Fruit fly (Drosophila melanogaster) whole organism, embryonic: ENCODE results near the gene MTPAP.

Source experiments
- B-H2 ChIP-seq: fragments of 200-800 bp; sonication (Bioruptor generic); optimal IDR thresholded peaks from 2 replicates; lab custom pipeline; 2018; ENCODE audit warnings: missing biosample characterization, mild to moderate bottlenecking, missing genetic modification characterization
- BEAF-32 ChIP-seq: fragments of 200-800 bp; sonication (Bioruptor generic); optimal IDR thresholded peaks from 3 replicates; lab custom pipeline; 2017; ENCODE audit warnings: missing biosample characterization, missing genetic modification characterization, mild to moderate bottlenecking, moderate library complexity, missing genetic modification reagents
- Bteb2 ChIP-seq: fragments of 200-800 bp; sonication (Bioruptor generic); optimal IDR thresholded peaks from 2 replicates; lab custom pipeline; 2016; ENCODE audit warnings: missing biosample characterization, missing genetic modification characterization
- CG11695 ChIP-seq: fragments of 200-800 bp; sonication (Bioruptor generic); IDR thresholded peaks from 3 replicates; pipeline ENCODE4 v1.3.6; 2022; ENCODE audit warnings: missing biosample characterization, missing genetic modification characterization
- CG13287 ChIP-seq: fragments of 200-800 bp; sonication (Bioruptor generic); IDR thresholded peaks from 2 replicates; pipeline ENCODE4 v1.3.6; 2022; ENCODE audit warnings: missing biosample characterization, missing genetic modification characterization; ENCODE audit not compliant: partially characterized antibody
- CG13624 ChIP-seq: fragments of 200-800 bp; sonication (Bioruptor generic); optimal IDR thresholded peaks from 2 replicates; lab custom pipeline; 2016; ENCODE audit warnings: missing biosample characterization, missing genetic modification characterization
- CG18262 ChIP-seq: fragments of 200-800 bp; optimal IDR thresholded peaks from 3 replicates; lab custom pipeline; 2019; ENCODE audit warnings: missing biosample characterization, mild to moderate bottlenecking, missing genetic modification characterization, moderate library complexity
- CG2120 ChIP-seq: fragments of 200-800 bp; sonication (Bioruptor generic); optimal IDR thresholded peaks from 3 replicates; lab custom pipeline; 2016; ENCODE audit warnings: missing biosample characterization, missing genetic modification characterization
- CG2129 ChIP-seq: fragments of 200-800 bp; sonication (Bioruptor generic); IDR thresholded peaks from 2 replicates; pipeline ENCODE4 v1.3.6; 2022; ENCODE audit warnings: missing biosample characterization, missing genetic modification characterization; ENCODE audit not compliant: partially characterized antibody
- CG34224 ChIP-seq: fragments of 200-800 bp; sonication (Bioruptor generic); IDR thresholded peaks from 3 replicates; pipeline ENCODE4 v1.3.6; 2022; ENCODE audit warnings: missing biosample characterization, missing genetic modification characterization; ENCODE audit not compliant: partially characterized antibody
- CG5180 ChIP-seq: fragments of 200-800 bp; sonication (Bioruptor generic); optimal IDR thresholded peaks from 3 replicates; lab custom pipeline; 2017; ENCODE audit warnings: missing biosample characterization, missing genetic modification characterization, mild to moderate bottlenecking, moderate library complexity, missing genetic modification reagents
- CG5953 ChIP-seq: fragments of 200-800 bp; sonication (Bioruptor generic); IDR thresholded peaks from 2 replicates; pipeline ENCODE4 v1.3.6; 2022; ENCODE audit warnings: missing biosample characterization, missing genetic modification characterization
- CG6254 ChIP-seq: fragments of 200-800 bp; sonication (Bioruptor generic); optimal IDR thresholded peaks from 3 replicates; lab custom pipeline; 2017; ENCODE audit warnings: mild to moderate bottlenecking, missing biosample characterization, missing genetic modification reagents, missing genetic modification characterization
- CG6689 ChIP-seq: fragments of 200-800 bp; sonication (Bioruptor generic); IDR thresholded peaks from 2 replicates; pipeline ENCODE4 v1.3.6; 2022; ENCODE audit warnings: missing biosample characterization, missing genetic modification characterization
- CG7963 ChIP-seq: fragments of 200-800 bp; sonication (Bioruptor generic); IDR thresholded peaks from 3 replicates; pipeline ENCODE4 v1.3.6; 2022; ENCODE audit warnings: missing biosample characterization, missing genetic modification characterization; ENCODE audit not compliant: partially characterized antibody
- CTCF ChIP-seq: fragments of 200-800 bp; sonication (Bioruptor generic); optimal IDR thresholded peaks from 2 replicates; lab custom pipeline; 2017; ENCODE audit warnings: missing biosample characterization, mild to moderate bottlenecking, missing genetic modification characterization, moderate library complexity
- Dip2 ChIP-seq: fragments of 200-800 bp; sonication (Bioruptor generic); IDR thresholded peaks from 2 replicates; pipeline ENCODE4 v1.3.6; 2022; ENCODE audit warnings: missing biosample characterization, missing genetic modification characterization
- Drgx ChIP-seq: fragments of 200-800 bp; sonication (Bioruptor generic); IDR thresholded peaks from 2 replicates; pipeline ENCODE4 v1.3.6; 2022; ENCODE audit warnings: missing biosample characterization, missing genetic modification characterization
- Ets65A ChIP-seq: fragments of 200-800 bp; sonication (Bioruptor generic); peaks from one replicate; lab custom pipeline; 2016; ENCODE audit warnings: missing biosample characterization, missing genetic modification characterization
- HmgZ ChIP-seq: fragments of 200-800 bp; sonication (Bioruptor generic); optimal IDR thresholded peaks from 2 replicates; lab custom pipeline; 2018; ENCODE audit warnings: missing biosample characterization, mild to moderate bottlenecking, missing genetic modification characterization
- Hr78 ChIP-seq, 2 experiments: fragments of 200-800 bp in 1 of 2; fragments of >200 bp in 1 of 2; sonication (Bioruptor generic) in 1 of 2; optimal IDR thresholded peaks; 2 replicates each; lab custom pipeline; 2017 to 2019; ENCODE audit warnings: missing biosample characterization in 2 of 2, missing genetic modification characterization in 2 of 2, mild to moderate bottlenecking in 1 of 2, moderate library complexity in 1 of 2
- Jarid2 ChIP-seq: fragments of 200-800 bp; sonication (Bioruptor generic); optimal IDR thresholded peaks from 3 replicates; lab custom pipeline; 2017; ENCODE audit warnings: mild to moderate bottlenecking, missing biosample characterization, missing genetic modification reagents, missing genetic modification characterization
- Lhr ChIP-seq: fragments of 200-800 bp; sonication (Bioruptor generic); optimal IDR thresholded peaks from 3 replicates; lab custom pipeline; 2017; ENCODE audit warnings: mild to moderate bottlenecking, missing biosample characterization, missing genetic modification reagents, missing genetic modification characterization
- Mad ChIP-seq: fragments of 200-800 bp; sonication (Bioruptor generic); optimal IDR thresholded peaks from 2 replicates; lab custom pipeline; 2016; ENCODE audit warnings: missing biosample characterization, missing genetic modification characterization
- Mes4 ChIP-seq: fragments of 200-800 bp; sonication (Bioruptor generic); optimal IDR thresholded peaks from 2 replicates; lab custom pipeline; 2016; ENCODE audit warnings: missing biosample characterization, missing genetic modification characterization
- NK7.1 ChIP-seq: fragments of 200-800 bp; sonication (Bioruptor generic); optimal IDR thresholded peaks from 3 replicates; lab custom pipeline; 2016; ENCODE audit warnings: missing biosample characterization, missing genetic modification characterization
- Nf-YA ChIP-seq: fragments of 200-800 bp; sonication (Bioruptor generic); IDR thresholded peaks from 2 replicates; pipeline ENCODE4 v1.3.6; 2022; ENCODE audit warnings: missing biosample characterization, missing genetic modification characterization
- Sin3A ChIP-seq: fragments of >200 bp; optimal IDR thresholded peaks from 2 replicates; lab custom pipeline; 2018
- Sry-δ ChIP-seq: fragments of 200-800 bp; sonication (Bioruptor generic); optimal IDR thresholded peaks from 2 replicates; lab custom pipeline; 2016; ENCODE audit warnings: missing biosample characterization, missing genetic modification characterization
- Tbp ChIP-seq: fragments of >200 bp; optimal IDR thresholded peaks from 2 replicates; lab custom pipeline; 2018; ENCODE audit warnings: missing biosample characterization, missing genetic modification characterization
- ara ChIP-seq: fragments of 200-800 bp; sonication (Bioruptor generic); IDR thresholded peaks from 2 replicates; pipeline ENCODE4 v1.3.6; 2022; ENCODE audit warnings: missing biosample characterization, missing genetic modification characterization
- bigmax ChIP-seq: fragments of 200-800 bp; sonication (Bioruptor generic); optimal IDR thresholded peaks from 2 replicates; lab custom pipeline; 2018; ENCODE audit warnings: missing biosample characterization, mild to moderate bottlenecking, missing genetic modification characterization
- chinmo ChIP-seq: fragments of 200-800 bp; sonication (Bioruptor generic); IDR thresholded peaks from 4 replicates; pipeline ENCODE4 v1.3.6; 2022; ENCODE audit warnings: missing biosample characterization, missing genetic modification characterization; ENCODE audit not compliant: partially characterized antibody
- gem ChIP-seq: fragments of 200-800 bp; sonication (Bioruptor generic); optimal IDR thresholded peaks from 2 replicates; lab custom pipeline; 2019; ENCODE audit warnings: missing biosample characterization, mild to moderate bottlenecking, missing genetic modification characterization, moderate library complexity
- gsb ChIP-seq: fragments of 200-800 bp; sonication (Bioruptor generic); IDR thresholded peaks from 2 replicates; pipeline ENCODE4 v1.3.6; 2022; ENCODE audit warnings: missing biosample characterization, missing genetic modification characterization
- knrl ChIP-seq: fragments of 200-800 bp; sonication (Bioruptor generic); IDR thresholded peaks from 3 replicates; pipeline ENCODE4 v1.3.6; 2022; ENCODE audit warnings: missing biosample characterization, missing genetic modification characterization; ENCODE audit not compliant: partially characterized antibody
- lov ChIP-seq, 2 experiments: fragments of 200-800 bp in 1 of 2; fragments of >200 bp in 1 of 2; sonication (Bioruptor generic) in 1 of 2; IDR thresholded peaks in 1 of 2; optimal IDR thresholded peaks in 1 of 2; 2 replicates in 1 of 2; 3 replicates in 1 of 2; pipeline versions ENCODE4 v1.3.6 to Lab custom; 2017 to 2022; ENCODE audit warnings: missing biosample characterization in 1 of 2, missing genetic modification characterization in 1 of 2
- ranshi ChIP-seq: fragments of 200-800 bp; sonication (Bioruptor generic); IDR thresholded peaks from 2 replicates; pipeline ENCODE4 v1.3.6; 2022; ENCODE audit warnings: missing biosample characterization, missing genetic modification characterization
- salm ChIP-seq: fragments of 200-800 bp; sonication (Bioruptor generic); optimal IDR thresholded peaks from 2 replicates; lab custom pipeline; 2018; ENCODE audit warnings: missing biosample characterization, mild to moderate bottlenecking, missing genetic modification characterization
- seq ChIP-seq: fragments of 200-800 bp; sonication (Bioruptor generic); IDR thresholded peaks from 2 replicates; pipeline ENCODE4 v1.3.6; 2022; ENCODE audit warnings: missing biosample characterization, missing genetic modification characterization
- stwl ChIP-seq: fragments of 200-800 bp; sonication (Bioruptor generic); optimal IDR thresholded peaks from 3 replicates; lab custom pipeline; 2018; ENCODE audit warnings: missing biosample characterization, mild to moderate bottlenecking, missing genetic modification characterization, moderate library complexity
- twi ChIP-seq: fragments of 200-800 bp; optimal IDR thresholded peaks from 2 replicates; lab custom pipeline; 2019; ENCODE audit warnings: missing biosample characterization, mild to moderate bottlenecking, missing genetic modification characterization, moderate library complexity
- zfh1 ChIP-seq: fragments of 200-800 bp; sonication (Bioruptor generic); IDR thresholded peaks from 3 replicates; pipeline ENCODE4 v1.3.6; 2022; ENCODE audit warnings: missing biosample characterization, missing genetic modification characterization

MTPAP gene

dm6 chrX:1370104-1370802, 21.1 kb upstream of the MTPAP start, which contains the start of gene ssx (continued):
- TF ChIP-seq CG2120 (GFP tag; lab: Kevin White, UChicago): peak; percentile 74
- TF ChIP-seq ara: peak; percentile 61; the same call in 1 of the 2 replicates
- TF ChIP-seq stwl (tag; lab: Kevin White, UChicago): peak; percentile 82
- TF ChIP-seq Sry-δ (GFP tag; lab: Kevin White, UChicago): peak; percentile 83
- TF ChIP-seq gsb: no peak
- TF ChIP-seq CG11695 (GFP tag; lab: Robert Waterston, UW): 0 out of 3 replicates have a peak, but pooled peaks have one; percentile 32
- TF ChIP-seq Drgx: peak; percentile 64
- peak; percentile 10 for TF ChIP-seq Mad (GFP tag; lab: Kevin White, UChicago)
- TF ChIP-seq Jarid2 (GFP tag; lab: Kevin White, UChicago): no peak
- TF ChIP-seq Sin3A: peak; percentile 82
- no peak for TF ChIP-seq B-H2
- TF ChIP-seq HmgZ: peak; percentile 23
- no peak for TF ChIP-seq salm (tag; lab: Kevin White, UChicago)
- no peak for TF ChIP-seq twi
- no peak for TF ChIP-seq CG5180 (GFP tag; lab: Kevin White, UChicago)
- peak; percentile 49; the same call in 1 of the 2 replicates for TF ChIP-seq CG6689 (GFP tag; lab: Robert Waterston, UW)
- peak; percentile 43; the same call in 1 of the 2 replicates for TF ChIP-seq CG2129 (GFP tag; lab: Robert Waterston, UW)
- TF ChIP-seq Lhr (GFP tag; lab: Kevin White, UChicago): peak; percentile 15
- 0 out of 2 replicates have a peak, but pooled peaks have one; percentile 17 for TF ChIP-seq ranshi (GFP tag; lab: Robert Waterston, UW)
- no peak for TF ChIP-seq Tbp
- TF ChIP-seq CG34224: peak; percentile 86
- TF ChIP-seq bigmax (GFP tag; lab: Kevin White, UChicago): no peak
- no peak for TF ChIP-seq lov (optimal IDR thresholded peaks at IDR 0.05; lab: Kevin White, UChicago)
- no peak for TF ChIP-seq lov (GFP tag; IDR thresholded peaks at IDR 0.05; lab: Robert Waterston, UW)
- peak; percentile 53 for TF ChIP-seq Mes4 (GFP tag; lab: Kevin White, UChicago)
- TF ChIP-seq Hr78 (GFP tag; optimal IDR thresholded peaks at IDR 0.05; lab: Kevin White, UChicago): no peak
- TF ChIP-seq Bteb2 (GFP tag; lab: Kevin White, UChicago): peak; percentile 22
- TF ChIP-seq, all 482 proteins: peak for 200

dm6 chrX:1368949-1369348, 19.8 kb upstream of the MTPAP start, which contains the start of gene CG14770:
CG14770 (plus strand) TSS chrX:1369249.
- TF ChIP-seq gem (tag; lab: Kevin White, UChicago): no peak
- no peak for TF ChIP-seq Nf-YA (GFP tag; lab: Robert Waterston, UW)
- no peak for TF ChIP-seq zfh1
- no peak for TF ChIP-seq Ets65A (GFP tag; lab: Kevin White, UChicago)
- TF ChIP-seq, all 482 proteins: peak for 0

- TF ChIP-seq seq (GFP tag; lab: Robert Waterston, UW) (no peak), CTCF (GFP tag; lab: Kevin White, UChicago) (peak; percentile 83)
These were observed 8.3 kb upstream of the MTPAP start, which contains the start of gene png for dm6 chrX:1357501-1357900. png (minus strand) TSS chrX:1357601.

dm6 chrX:1353322-1354212, 4.4 kb upstream of the MTPAP start, which contains the start of the genes CG12773 and CG11417:
CG12773 (minus strand) TSS chrX:1353981.
CG11417 (plus strand) TSS chrX:1354014.
- TF ChIP-seq CG7963 (GFP tag; lab: Robert Waterston, UW): peak; percentile 90
- no peak for TF ChIP-seq CG5953 (GFP tag; lab: Robert Waterston, UW)
- TF ChIP-seq CG6254 (GFP tag; lab: Kevin White, UChicago): no peak
- TF ChIP-seq knrl (GFP tag; lab: Robert Waterston, UW): peak; percentile 66; the same call in 2 of the 3 replicates
- peak; percentile 94; the same call in 3 of the 4 replicates for TF ChIP-seq chinmo (GFP tag; lab: Robert Waterston, UW)
- TF ChIP-seq CG13287 (GFP tag; lab: Robert Waterston, UW): peak; percentile 83
- TF ChIP-seq CG13624 (GFP tag; lab: Kevin White, UChicago): no peak
- TF ChIP-seq CG18262 (tag; lab: Kevin White, UChicago): no peak
- peak; percentile 10 for TF ChIP-seq bigmax (GFP tag; lab: Kevin White, UChicago)
- peak; percentile 69 for TF ChIP-seq BEAF-32 (GFP tag; lab: Kevin White, UChicago)
- TF ChIP-seq stwl (tag; lab: Kevin White, UChicago): peak; percentile 46
- TF ChIP-seq NK7.1 (GFP tag; lab: Kevin White, UChicago): no peak
- TF ChIP-seq Dip2 (GFP tag; lab: Robert Waterston, UW): no peak
